Worm (Caenorhabditis elegans) whole organism, L4/young adult: ENCODE data around the gene ZC15.3.

Experiments used
- dao-5 ChIP-seq: sonication (generic microtip); optimal IDR thresholded peaks from 2 replicates; lab custom pipeline; 2016; ENCODE audit warnings: missing genotype, missing genetic modification characterization, moderate library complexity, missing compliant biosample characterization
- him-1 ChIP-seq: sonication (generic microtip); optimal IDR thresholded peaks from 2 replicates; lab custom pipeline; 2016; ENCODE audit warnings: missing genotype, missing genetic modification reagents, missing genetic modification characterization, missing compliant biosample characterization

DNA sequence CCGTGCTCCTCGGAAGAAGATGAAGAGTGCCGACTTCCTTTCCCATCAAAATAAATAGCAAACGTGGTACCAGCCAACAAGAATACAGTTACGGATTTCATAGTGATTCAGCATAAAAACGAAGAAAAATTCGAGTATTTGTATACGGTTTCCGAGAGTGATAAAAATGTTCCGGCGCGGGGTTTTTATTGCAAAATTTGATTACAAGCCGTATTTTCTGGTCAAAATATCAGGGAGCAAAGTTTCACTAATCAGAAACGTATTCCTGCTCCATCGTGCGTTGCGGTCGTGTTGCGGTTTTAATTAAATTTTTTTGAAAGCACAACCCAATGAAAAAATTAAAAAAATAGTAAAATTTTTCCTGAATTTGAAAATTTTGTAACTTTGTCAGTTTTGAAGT, 9.0 kb upstream of the ZC15.3 start, which contains the start of gene clec-261:
- no peak for TF ChIP-seq dao-5
- no peak for TF ChIP-seq him-1 (tag; lab: Kevin White, UChicago)
